Fruit fly (Drosophila melanogaster) whole organism, embryonic: ENCODE results near the gene CG17732.
A peak's percentile ranks its signal among the peaks of the same experiment; 100 is the strongest.

Experiments
- B-H1 ChIP-seq: fragments of 200-800 bp; sonication (Bioruptor generic); IDR thresholded peaks from 3 replicates; pipeline ENCODE4 v1.3.6; 2022; ENCODE audit warnings: missing biosample characterization, missing genetic modification characterization
- CG10959 ChIP-seq: fragments of 200-800 bp; sonication (Bioruptor generic); IDR thresholded peaks from 2 replicates; pipeline ENCODE4 v1.3.6; 2022; ENCODE audit warnings: missing biosample characterization, missing genetic modification characterization
- CG11504 ChIP-seq: fragments of 200-800 bp; sonication (Bioruptor generic); optimal IDR thresholded peaks from 3 replicates; lab custom pipeline; 2019; ENCODE audit warnings: missing biosample characterization, mild to moderate bottlenecking, missing genetic modification characterization, moderate library complexity
- CG11695 ChIP-seq: fragments of 200-800 bp; sonication (Bioruptor generic); IDR thresholded peaks from 3 replicates; pipeline ENCODE4 v1.3.6; 2022; ENCODE audit warnings: missing biosample characterization, missing genetic modification characterization
- CG12155 ChIP-seq: fragments of 200-800 bp; sonication (Bioruptor generic); optimal IDR thresholded peaks from 3 replicates; lab custom pipeline; 2016; ENCODE audit warnings: missing biosample characterization, missing genetic modification characterization
- CG1233 ChIP-seq: fragments of 200-800 bp; sonication (Bioruptor generic); optimal IDR thresholded peaks from 4 replicates; lab custom pipeline; 2018; ENCODE audit warnings: missing biosample characterization, mild to moderate bottlenecking, missing genetic modification characterization
- CG12769 ChIP-seq: fragments of 200-800 bp; sonication (Bioruptor generic); optimal IDR thresholded peaks from 2 replicates; lab custom pipeline; 2019; ENCODE audit warnings: missing biosample characterization, mild to moderate bottlenecking, missing genetic modification characterization, moderate library complexity
- CG12942 ChIP-seq: fragments of 200-800 bp; sonication (Bioruptor generic); optimal IDR thresholded peaks from 3 replicates; lab custom pipeline; 2016; ENCODE audit warnings: missing biosample characterization, missing genetic modification characterization
- CG13624 ChIP-seq: fragments of 200-800 bp; sonication (Bioruptor generic); optimal IDR thresholded peaks from 2 replicates; lab custom pipeline; 2016; ENCODE audit warnings: missing biosample characterization, missing genetic modification characterization
- CG14050 ChIP-seq: fragments of 200-800 bp; sonication (Bioruptor generic); IDR thresholded peaks from 3 replicates; pipeline ENCODE4 v1.3.6; 2022; ENCODE audit warnings: missing biosample characterization, missing genetic modification characterization
- CG15601 ChIP-seq: fragments of 200-800 bp; sonication (Bioruptor generic); optimal IDR thresholded peaks from 3 replicates; lab custom pipeline; 2019; ENCODE audit warnings: missing biosample characterization, mild to moderate bottlenecking, missing genetic modification characterization, moderate library complexity
- CG17568 ChIP-seq: fragments of 200-800 bp; sonication (Bioruptor generic); optimal IDR thresholded peaks from 2 replicates; lab custom pipeline; 2018; ENCODE audit warnings: missing biosample characterization, mild to moderate bottlenecking, missing genetic modification characterization, moderate library complexity
- CG17912 ChIP-seq: fragments of 200-800 bp; sonication (Bioruptor generic); optimal IDR thresholded peaks from 2 replicates; lab custom pipeline; 2018; ENCODE audit warnings: missing biosample characterization, mild to moderate bottlenecking, missing genetic modification characterization
- CG18262 ChIP-seq: fragments of 200-800 bp; optimal IDR thresholded peaks from 3 replicates; lab custom pipeline; 2019; ENCODE audit warnings: missing biosample characterization, mild to moderate bottlenecking, missing genetic modification characterization, moderate library complexity
- CG18619 ChIP-seq: fragments of 200-800 bp; sonication (Bioruptor generic); optimal IDR thresholded peaks from 3 replicates; lab custom pipeline; 2017; ENCODE audit warnings: missing biosample characterization, mild to moderate bottlenecking, missing genetic modification characterization
- CG3281 ChIP-seq: fragments of 200-800 bp; sonication (Bioruptor generic); optimal IDR thresholded peaks from 3 replicates; lab custom pipeline; 2017; ENCODE audit warnings: missing biosample characterization, mild to moderate bottlenecking, missing genetic modification characterization
- CG3407 ChIP-seq: fragments of 200-800 bp; sonication (Bioruptor generic); optimal IDR thresholded peaks from 2 replicates; lab custom pipeline; 2018; ENCODE audit warnings: missing biosample characterization, mild to moderate bottlenecking, missing genetic modification characterization
- CG3847 ChIP-seq: fragments of 200-800 bp; sonication (Bioruptor generic); IDR thresholded peaks from 2 replicates; pipeline ENCODE4 v1.3.6; 2022; ENCODE audit warnings: missing biosample characterization, missing genetic modification characterization
- CG5180 ChIP-seq: fragments of 200-800 bp; sonication (Bioruptor generic); optimal IDR thresholded peaks from 3 replicates; lab custom pipeline; 2017; ENCODE audit warnings: missing biosample characterization, missing genetic modification characterization, mild to moderate bottlenecking, moderate library complexity, missing genetic modification reagents
- CG6272 ChIP-seq: fragments of 200-800 bp; sonication (Bioruptor generic); IDR thresholded peaks from 2 replicates; pipeline ENCODE4 v1.3.6; 2022; ENCODE audit warnings: missing biosample characterization, missing genetic modification characterization
- CG6765 ChIP-seq: fragments of 200-800 bp; sonication (Bioruptor generic); optimal IDR thresholded peaks from 3 replicates; lab custom pipeline; 2017; ENCODE audit warnings: missing biosample characterization, mild to moderate bottlenecking, missing genetic modification characterization
- CG6813 ChIP-seq: fragments of 200-800 bp; sonication (Bioruptor generic); optimal IDR thresholded peaks from 2 replicates; lab custom pipeline; 2017; ENCODE audit warnings: missing biosample characterization, missing genetic modification characterization, mild to moderate bottlenecking, moderate library complexity, missing genetic modification reagents
- CG7372 ChIP-seq: fragments of 200-800 bp; sonication (Bioruptor generic); IDR thresholded peaks from 2 replicates; pipeline ENCODE4 v1.3.6; 2022; ENCODE audit warnings: missing biosample characterization, missing genetic modification characterization
- CG8388 ChIP-seq: fragments of 200-800 bp; sonication (Bioruptor generic); optimal IDR thresholded peaks from 2 replicates; lab custom pipeline; 2019; ENCODE audit warnings: missing biosample characterization, mild to moderate bottlenecking, missing genetic modification characterization, moderate library complexity
- CHES-1-like ChIP-seq: fragments of 200-800 bp; sonication (Bioruptor generic); optimal IDR thresholded peaks from 2 replicates; lab custom pipeline; 2016; ENCODE audit warnings: missing biosample characterization, missing genetic modification characterization
- CrebB ChIP-seq: fragments of 200-800 bp; sonication (Bioruptor generic); optimal IDR thresholded peaks from 3 replicates; lab custom pipeline; 2018; ENCODE audit warnings: missing biosample characterization, mild to moderate bottlenecking, missing genetic modification characterization
- Dbx ChIP-seq: fragments of 200-800 bp; sonication (Bioruptor generic); IDR thresholded peaks from 3 replicates; pipeline ENCODE4 v1.3.6; 2022; ENCODE audit warnings: missing biosample characterization, missing genetic modification characterization
- HHEX ChIP-seq: fragments of 200-800 bp; sonication (Bioruptor generic); optimal IDR thresholded peaks from 3 replicates; lab custom pipeline; 2017; ENCODE audit warnings: missing biosample characterization, mild to moderate bottlenecking, missing genetic modification characterization, missing genetic modification reagents
- Hey ChIP-seq: fragments of 200-800 bp; sonication (Bioruptor generic); optimal IDR thresholded peaks from 3 replicates; lab custom pipeline; 2018; ENCODE audit warnings: missing biosample characterization, mild to moderate bottlenecking, missing genetic modification characterization
- Hr78 ChIP-seq, 2 experiments: fragments of 200-800 bp in 1 of 2; fragments of >200 bp in 1 of 2; sonication (Bioruptor generic) in 1 of 2; optimal IDR thresholded peaks; 2 replicates each; lab custom pipeline; 2017 to 2019; ENCODE audit warnings: missing biosample characterization in 2 of 2, missing genetic modification characterization in 2 of 2, mild to moderate bottlenecking in 1 of 2, moderate library complexity in 1 of 2
- Med ChIP-seq: fragments of 200-800 bp; sonication (Bioruptor generic); peaks from one replicate; lab custom pipeline; 2016; ENCODE audit warnings: missing biosample characterization, missing genetic modification characterization, mild to moderate bottlenecking, inconsistent platforms, moderate library complexity
- Meics ChIP-seq: fragments of 200-800 bp; sonication (Bioruptor generic); optimal IDR thresholded peaks from 2 replicates; lab custom pipeline; 2017; ENCODE audit warnings: missing biosample characterization, mild to moderate bottlenecking, missing genetic modification characterization
- PHDP ChIP-seq: fragments of 200-800 bp; sonication (Bioruptor generic); optimal IDR thresholded peaks from 3 replicates; lab custom pipeline; 2018; ENCODE audit warnings: missing biosample characterization, mild to moderate bottlenecking, missing genetic modification characterization, moderate library complexity
- Rfx ChIP-seq: fragments of 200-800 bp; sonication (Bioruptor generic); IDR thresholded peaks from 2 replicates; pipeline ENCODE4 v1.3.6; 2022; ENCODE audit warnings: missing biosample characterization, missing genetic modification characterization
- Scr ChIP-seq: fragments of 200-800 bp; sonication (Bioruptor generic); IDR thresholded peaks from 2 replicates; pipeline ENCODE4 v1.3.6; 2022; ENCODE audit warnings: missing biosample characterization, missing genetic modification characterization; ENCODE audit not compliant: partially characterized antibody
- Vsx1 ChIP-seq: fragments of 200-800 bp; sonication (Bioruptor generic); optimal IDR thresholded peaks from 2 replicates; lab custom pipeline; 2017; ENCODE audit warnings: missing biosample characterization, mild to moderate bottlenecking, missing genetic modification characterization, missing genetic modification reagents
- chinmo ChIP-seq: fragments of 200-800 bp; sonication (Bioruptor generic); IDR thresholded peaks from 4 replicates; pipeline ENCODE4 v1.3.6; 2022; ENCODE audit warnings: missing biosample characterization, missing genetic modification characterization; ENCODE audit not compliant: partially characterized antibody
- cwo ChIP-seq: fragments of 200-800 bp; sonication (Bioruptor generic); optimal IDR thresholded peaks from 3 replicates; lab custom pipeline; 2017; ENCODE audit warnings: missing biosample characterization, missing genetic modification characterization, mild to moderate bottlenecking, moderate library complexity, missing genetic modification reagents
- eyg ChIP-seq: fragments of 200-800 bp; sonication (Bioruptor generic); optimal IDR thresholded peaks from 3 replicates; lab custom pipeline; 2016; ENCODE audit warnings: missing biosample characterization, missing genetic modification characterization
- fd3F ChIP-seq: fragments of 200-800 bp; sonication (Bioruptor generic); optimal IDR thresholded peaks from 2 replicates; lab custom pipeline; 2018; ENCODE audit warnings: missing biosample characterization, mild to moderate bottlenecking, missing genetic modification characterization, moderate library complexity
- fd64A ChIP-seq: fragments of 200-800 bp; sonication (Bioruptor generic); optimal IDR thresholded peaks from 3 replicates; lab custom pipeline; 2018; ENCODE audit warnings: missing biosample characterization, mild to moderate bottlenecking, missing genetic modification characterization
- gcm ChIP-seq: fragments of 200-800 bp; sonication (Bioruptor generic); optimal IDR thresholded peaks from 2 replicates; lab custom pipeline; 2019; ENCODE audit warnings: missing biosample characterization, mild to moderate bottlenecking, missing genetic modification characterization, moderate library complexity
- luna ChIP-seq: fragments of 200-800 bp; sonication (Bioruptor generic); optimal IDR thresholded peaks from 2 replicates; lab custom pipeline; 2016; ENCODE audit warnings: missing biosample characterization, missing genetic modification characterization
- nau ChIP-seq: fragments of 200-800 bp; sonication (Bioruptor generic); optimal IDR thresholded peaks from 3 replicates; lab custom pipeline; 2017; ENCODE audit warnings: missing biosample characterization, mild to moderate bottlenecking, missing genetic modification characterization, missing genetic modification reagents
- nerfin-1 ChIP-seq: fragments of 200-800 bp; sonication (Bioruptor generic); optimal IDR thresholded peaks from 3 replicates; lab custom pipeline; 2019; ENCODE audit warnings: missing biosample characterization, mild to moderate bottlenecking, missing genetic modification characterization, moderate library complexity
- pros ChIP-seq: fragments of 200-800 bp; sonication (Bioruptor generic); optimal IDR thresholded peaks from 3 replicates; lab custom pipeline; 2019; ENCODE audit warnings: missing biosample characterization, mild to moderate bottlenecking, missing genetic modification characterization, moderate library complexity
- run ChIP-seq: fragments of 200-800 bp; sonication (Bioruptor generic); optimal IDR thresholded peaks from 3 replicates; lab custom pipeline; 2018; ENCODE audit warnings: missing biosample characterization, mild to moderate bottlenecking, missing genetic modification characterization
- sens ChIP-seq: fragments of 200-800 bp; sonication (Bioruptor generic); peaks from one replicate; lab custom pipeline; 2016; ENCODE audit warnings: missing biosample characterization, missing genetic modification characterization
- stwl ChIP-seq: fragments of 200-800 bp; sonication (Bioruptor generic); optimal IDR thresholded peaks from 3 replicates; lab custom pipeline; 2018; ENCODE audit warnings: missing biosample characterization, mild to moderate bottlenecking, missing genetic modification characterization, moderate library complexity

Gene CG17732

dm6 chr3L:19932917-19933316 lies 48.6 kb upstream of the CG17732 start (continued):
- TF ChIP-seq CG18262 (tag; lab: Kevin White, UChicago) (no peak), CG8388 (peak; percentile 82), CG6765 (GFP tag; lab: Kevin White, UChicago) (peak; percentile 3), Hey (tag; lab: Kevin White, UChicago) (peak; percentile 23), eyg (GFP tag; lab: Kevin White, UChicago) (peak; percentile 0), CG7372 (GFP tag; lab: Robert Waterston, UW) (peak; percentile 78), CHES-1-like (peak; percentile 2), Dbx (peak; percentile 44; the same call in 1 of the 3 replicates), CG5180 (GFP tag; lab: Kevin White, UChicago) (peak; percentile 33), CG3407 (GFP tag; lab: Kevin White, UChicago) (no peak), CG6813 (GFP tag; lab: Kevin White, UChicago) (peak; percentile 56), PHDP (tag; lab: Kevin White, UChicago) (peak; percentile 60), run (tag; lab: Kevin White, UChicago) (peak; percentile 39), fd3F (GFP tag; lab: Kevin White, UChicago) (peak; percentile 5), nau (GFP tag; lab: Kevin White, UChicago) (peak; percentile 55), Hr78 (GFP tag; optimal IDR thresholded peaks at IDR 0.05; lab: Kevin White, UChicago) (peak in 1 of 2 experiments; percentile 28), luna (GFP tag; lab: Kevin White, UChicago) (peak; percentile 31), HHEX (GFP tag; lab: Kevin White, UChicago) (peak; percentile 52), CG1233 (peak; percentile 8), B-H1 (GFP tag; lab: Robert Waterston, UW) (no peak; the same call in 2 of the 3 replicates), nerfin-1 (tag; lab: Kevin White, UChicago) (peak; percentile 27), CG12942 (GFP tag; lab: Kevin White, UChicago) (peak; percentile 4), CrebB (tag; lab: Kevin White, UChicago) (peak; percentile 64), sens (GFP tag; lab: Kevin White, UChicago) (peak; percentile 85), Vsx1 (peak; percentile 59), chinmo (GFP tag; lab: Robert Waterston, UW) (0 out of 4 replicates have a peak, but pooled peaks have one; percentile 60), CG18619 (GFP tag; lab: Kevin White, UChicago) (peak; percentile 11), Med (GFP tag; lab: Kevin White, UChicago) (peak; percentile 89), Scr (no peak), pros (GFP tag; lab: Kevin White, UChicago) (no peak), cwo (GFP tag; lab: Kevin White, UChicago) (peak; percentile 12), CG3847 (no peak), stwl (no peak), CG17912 (GFP tag; lab: Kevin White, UChicago) (peak; percentile 69), CG15601 (tag; lab: Kevin White, UChicago) (no peak), CG14050 (GFP tag; lab: Robert Waterston, UW) (no peak), Meics (GFP tag; lab: Kevin White, UChicago) (peak; percentile 45), CG11695 (GFP tag; lab: Robert Waterston, UW) (peak; percentile 56; the same call in 2 of the 3 replicates), fd64A (GFP tag; lab: Kevin White, UChicago) (peak; percentile 37), CG11504 (tag; lab: Kevin White, UChicago) (peak; percentile 99), CG6272 (GFP tag; lab: Robert Waterston, UW) (no peak), CG12769 (tag; lab: Kevin White, UChicago) (peak; percentile 12), gcm (peak; percentile 5), CG10959 (GFP tag; lab: Robert Waterston, UW) (no peak), CG17568 (GFP tag; lab: Kevin White, UChicago) (peak; percentile 62), Rfx (peak; percentile 47; the same call in 1 of the 2 replicates), CG12155 (GFP tag; lab: Kevin White, UChicago) (peak; percentile 4), CG13624 (GFP tag; lab: Kevin White, UChicago) (no peak), CG3281 (GFP tag; lab: Kevin White, UChicago) (peak; percentile 55)
